Fruit fly (Drosophila melanogaster) whole organism, embryonic: ENCODE results near the gene CG5435.

Experiments
- Atf3 ChIP-seq: fragments of 200-800 bp; sonication (Bioruptor generic); optimal IDR thresholded peaks from 3 replicates; lab custom pipeline; 2016; ENCODE audit warnings: missing biosample characterization, missing genetic modification characterization
- Bdp1 ChIP-seq: fragments of 200-800 bp; sonication (Bioruptor generic); optimal IDR thresholded peaks from 3 replicates; lab custom pipeline; 2016; ENCODE audit warnings: missing biosample characterization, missing genetic modification characterization
- CG10274 ChIP-seq: fragments of 200-800 bp; sonication (Bioruptor generic); optimal IDR thresholded peaks from 3 replicates; lab custom pipeline; 2017; ENCODE audit warnings: missing biosample characterization, mild to moderate bottlenecking, missing genetic modification characterization
- CG14860 ChIP-seq: fragments of 200-800 bp; sonication (Bioruptor generic); IDR thresholded peaks from 3 replicates; pipeline ENCODE4 v1.3.6; 2022; ENCODE audit warnings: missing biosample characterization, missing genetic modification characterization; ENCODE audit not compliant: partially characterized antibody
- CG16779 ChIP-seq: fragments of 200-800 bp; sonication (Bioruptor generic); IDR thresholded peaks from 2 replicates; pipeline ENCODE4 v1.3.6; 2022; ENCODE audit warnings: missing biosample characterization, missing genetic modification characterization
- CG17912 ChIP-seq: fragments of 200-800 bp; sonication (Bioruptor generic); optimal IDR thresholded peaks from 2 replicates; lab custom pipeline; 2018; ENCODE audit warnings: missing biosample characterization, mild to moderate bottlenecking, missing genetic modification characterization
- CG18011 ChIP-seq: fragments of 200-800 bp; sonication (Bioruptor generic); optimal IDR thresholded peaks from 2 replicates; lab custom pipeline; 2017; ENCODE audit warnings: missing biosample characterization, missing genetic modification characterization, mild to moderate bottlenecking, moderate library complexity, missing genotype
- CG18262 ChIP-seq: fragments of 200-800 bp; optimal IDR thresholded peaks from 3 replicates; lab custom pipeline; 2019; ENCODE audit warnings: missing biosample characterization, mild to moderate bottlenecking, missing genetic modification characterization, moderate library complexity
- CG2199 ChIP-seq: fragments of 200-800 bp; sonication (Bioruptor generic); IDR thresholded peaks from 3 replicates; pipeline ENCODE4 v1.3.6; 2022; ENCODE audit warnings: missing biosample characterization, missing genetic modification characterization
- CG2202 ChIP-seq: fragments of 200-800 bp; sonication (Bioruptor generic); optimal IDR thresholded peaks from 2 replicates; lab custom pipeline; 2018; ENCODE audit warnings: missing biosample characterization, mild to moderate bottlenecking, missing genetic modification characterization
- CG2712 ChIP-seq: fragments of 200-800 bp; optimal IDR thresholded peaks from 3 replicates; lab custom pipeline; 2019; ENCODE audit warnings: missing biosample characterization, mild to moderate bottlenecking, missing genetic modification characterization, moderate library complexity
- CG30403 ChIP-seq: fragments of 200-800 bp; sonication (Bioruptor generic); optimal IDR thresholded peaks from 3 replicates; lab custom pipeline; 2016; ENCODE audit warnings: missing biosample characterization, missing genetic modification characterization
- CG34224 ChIP-seq: fragments of 200-800 bp; sonication (Bioruptor generic); IDR thresholded peaks from 3 replicates; pipeline ENCODE4 v1.3.6; 2022; ENCODE audit warnings: missing biosample characterization, missing genetic modification characterization; ENCODE audit not compliant: partially characterized antibody
- CG34422 ChIP-seq: fragments of 200-800 bp; sonication (Bioruptor generic); IDR thresholded peaks from 3 replicates; pipeline ENCODE4 v1.3.6; 2022; ENCODE audit warnings: missing biosample characterization, missing genetic modification characterization
- CG4854 ChIP-seq: fragments of 200-800 bp; sonication (Bioruptor generic); optimal IDR thresholded peaks from 2 replicates; lab custom pipeline; 2016; ENCODE audit warnings: missing biosample characterization, missing genetic modification characterization, inconsistent platforms
- CG6654 ChIP-seq: fragments of 200-800 bp; sonication (Bioruptor generic); optimal IDR thresholded peaks from 2 replicates; lab custom pipeline; 2017; ENCODE audit warnings: missing biosample characterization, mild to moderate bottlenecking, missing genetic modification characterization
- CG6683 ChIP-seq: fragments of 200-800 bp; sonication (Bioruptor generic); optimal IDR thresholded peaks from 2 replicates; lab custom pipeline; 2017; ENCODE audit warnings: missing biosample characterization, mild to moderate bottlenecking, missing genetic modification characterization, missing genetic modification reagents
- CG7786 ChIP-seq: fragments of 200-800 bp; sonication (Bioruptor generic); optimal IDR thresholded peaks from 2 replicates; lab custom pipeline; 2016; ENCODE audit warnings: missing biosample characterization, missing genetic modification characterization
- CG7963 ChIP-seq: fragments of 200-800 bp; sonication (Bioruptor generic); IDR thresholded peaks from 3 replicates; pipeline ENCODE4 v1.3.6; 2022; ENCODE audit warnings: missing biosample characterization, missing genetic modification characterization; ENCODE audit not compliant: partially characterized antibody
- CG8924 ChIP-seq: fragments of 200-800 bp; optimal IDR thresholded peaks from 3 replicates; lab custom pipeline; 2019; ENCODE audit warnings: missing biosample characterization, mild to moderate bottlenecking, missing genetic modification characterization, moderate library complexity
- CG9215 ChIP-seq: fragments of 200-800 bp; sonication (Bioruptor generic); IDR thresholded peaks from 2 replicates; pipeline ENCODE4 v1.3.6; 2022; ENCODE audit warnings: missing biosample characterization, missing genetic modification characterization
- CoRest ChIP-seq: fragments of 200-800 bp; sonication (Bioruptor generic); optimal IDR thresholded peaks from 3 replicates; lab custom pipeline; 2018; ENCODE audit warnings: missing biosample characterization, mild to moderate bottlenecking, missing genetic modification characterization, moderate library complexity
- Dad ChIP-seq: fragments of 200-800 bp; sonication (Bioruptor generic); optimal IDR thresholded peaks from 3 replicates; lab custom pipeline; 2016; ENCODE audit warnings: missing biosample characterization, missing genetic modification characterization
- Dp ChIP-seq: fragments of 200-800 bp; sonication (Bioruptor generic); optimal IDR thresholded peaks from 2 replicates; lab custom pipeline; 2018; ENCODE audit warnings: missing biosample characterization, mild to moderate bottlenecking, missing genetic modification characterization, moderate library complexity
- Hr3 ChIP-seq: fragments of 200-800 bp; sonication (Bioruptor generic); optimal IDR thresholded peaks from 3 replicates; lab custom pipeline; 2016; ENCODE audit warnings: missing biosample characterization, missing genetic modification characterization
- Kr ChIP-seq: fragments of 200-800 bp; sonication (Bioruptor generic); optimal IDR thresholded peaks from 2 replicates; lab custom pipeline; 2017; ENCODE audit warnings: missing biosample characterization, mild to moderate bottlenecking, missing genetic modification characterization
- Lim3 ChIP-seq: fragments of 200-800 bp; sonication (Bioruptor generic); IDR thresholded peaks from 2 replicates; pipeline ENCODE4 v1.3.6; 2022; ENCODE audit warnings: missing biosample characterization, missing genetic modification characterization
- Mes4 ChIP-seq: fragments of 200-800 bp; sonication (Bioruptor generic); optimal IDR thresholded peaks from 2 replicates; lab custom pipeline; 2016; ENCODE audit warnings: missing biosample characterization, missing genetic modification characterization
- Ptx1 ChIP-seq: fragments of 200-800 bp; sonication (Bioruptor generic); IDR thresholded peaks from 2 replicates; pipeline ENCODE4 v1.3.6; 2022; ENCODE audit warnings: missing biosample characterization, missing genetic modification characterization
- Sin3A ChIP-seq: fragments of >200 bp; optimal IDR thresholded peaks from 2 replicates; lab custom pipeline; 2018
- al ChIP-seq: fragments of 200-800 bp; sonication (Bioruptor generic); IDR thresholded peaks from 2 replicates; pipeline ENCODE4 v1.3.6; 2022; ENCODE audit warnings: missing biosample characterization, missing genetic modification characterization
- amos ChIP-seq: fragments of 200-800 bp; sonication (Bioruptor generic); IDR thresholded peaks from 2 replicates; pipeline ENCODE4 v1.3.6; 2022; ENCODE audit warnings: missing biosample characterization, missing genetic modification characterization; ENCODE audit not compliant: partially characterized antibody
- bowl ChIP-seq: fragments of 200-800 bp; sonication (Bioruptor generic); IDR thresholded peaks from 2 replicates; pipeline ENCODE4 v1.3.6; 2022; ENCODE audit warnings: missing biosample characterization, missing genetic modification characterization
- crp ChIP-seq, 2 experiments: fragments of 200-800 bp; sonication (Bioruptor generic); optimal IDR thresholded peaks; 2 replicates in 1 of 2; 3 replicates in 1 of 2; lab custom pipeline; 2017; ENCODE audit warnings: missing biosample characterization in 2 of 2, missing genetic modification characterization in 2 of 2, mild to moderate bottlenecking in 1 of 2, moderate library complexity in 1 of 2
- dpn ChIP-seq, 2 experiments: fragments of 200-800 bp; sonication (Bioruptor generic); optimal IDR thresholded peaks; 3 replicates each; lab custom pipeline; 2016; ENCODE audit warnings: missing biosample characterization in 2 of 2, missing genetic modification characterization in 2 of 2
- lbe ChIP-seq: fragments of 200-800 bp; sonication (Bioruptor generic); optimal IDR thresholded peaks from 2 replicates; lab custom pipeline; 2016; ENCODE audit warnings: missing biosample characterization, mild to moderate bottlenecking, missing genetic modification characterization
- lov ChIP-seq, 2 experiments: fragments of 200-800 bp in 1 of 2; fragments of >200 bp in 1 of 2; sonication (Bioruptor generic) in 1 of 2; IDR thresholded peaks in 1 of 2; optimal IDR thresholded peaks in 1 of 2; 2 replicates in 1 of 2; 3 replicates in 1 of 2; pipeline versions ENCODE4 v1.3.6 to Lab custom; 2017 to 2022; ENCODE audit warnings: missing biosample characterization in 1 of 2, missing genetic modification characterization in 1 of 2
- nom ChIP-seq: fragments of 200-800 bp; sonication (Bioruptor generic); optimal IDR thresholded peaks from 2 replicates; lab custom pipeline; 2017; ENCODE audit warnings: missing biosample characterization, missing genetic modification characterization, mild to moderate bottlenecking, moderate library complexity, missing genetic modification reagents
- row ChIP-seq: fragments of 200-800 bp; sonication (Bioruptor generic); IDR thresholded peaks from 3 replicates; pipeline ENCODE4 v1.3.6; 2022; ENCODE audit warnings: missing biosample characterization, missing genetic modification characterization
- sc ChIP-seq, 3 experiments: fragments of >200 bp in 2 of 3; fragments of 200-800 bp in 1 of 3; sonication (Bioruptor generic) in 1 of 3; optimal IDR thresholded peaks; 2 replicates in 2 of 3; 3 replicates in 1 of 3; lab custom pipeline; 2017; ENCODE audit warnings: mild to moderate bottlenecking in 1 of 3, missing biosample characterization in 1 of 3, missing genetic modification characterization in 1 of 3, missing genetic modification reagents in 1 of 3
- sima ChIP-seq: fragments of 200-800 bp; sonication (Bioruptor generic); optimal IDR thresholded peaks from 2 replicates; lab custom pipeline; 2016; ENCODE audit warnings: missing biosample characterization, missing genetic modification characterization
- stc ChIP-seq: fragments of 200-800 bp; sonication (Bioruptor generic); IDR thresholded peaks from 2 replicates; pipeline ENCODE4 v1.3.6; 2022; ENCODE audit warnings: missing biosample characterization, missing genetic modification characterization
- unc-4 ChIP-seq: fragments of 200-800 bp; sonication (Bioruptor generic); IDR thresholded peaks from 2 replicates; pipeline ENCODE4 v1.3.6; 2022; ENCODE audit warnings: missing biosample characterization, missing genetic modification characterization; ENCODE audit not compliant: partially characterized antibody
- zen ChIP-seq: fragments of 200-800 bp; sonication (Bioruptor generic); optimal IDR thresholded peaks from 3 replicates; lab custom pipeline; 2018; ENCODE audit warnings: missing biosample characterization, mild to moderate bottlenecking, missing genetic modification characterization, moderate library complexity

The CG5435 gene

DNA sequence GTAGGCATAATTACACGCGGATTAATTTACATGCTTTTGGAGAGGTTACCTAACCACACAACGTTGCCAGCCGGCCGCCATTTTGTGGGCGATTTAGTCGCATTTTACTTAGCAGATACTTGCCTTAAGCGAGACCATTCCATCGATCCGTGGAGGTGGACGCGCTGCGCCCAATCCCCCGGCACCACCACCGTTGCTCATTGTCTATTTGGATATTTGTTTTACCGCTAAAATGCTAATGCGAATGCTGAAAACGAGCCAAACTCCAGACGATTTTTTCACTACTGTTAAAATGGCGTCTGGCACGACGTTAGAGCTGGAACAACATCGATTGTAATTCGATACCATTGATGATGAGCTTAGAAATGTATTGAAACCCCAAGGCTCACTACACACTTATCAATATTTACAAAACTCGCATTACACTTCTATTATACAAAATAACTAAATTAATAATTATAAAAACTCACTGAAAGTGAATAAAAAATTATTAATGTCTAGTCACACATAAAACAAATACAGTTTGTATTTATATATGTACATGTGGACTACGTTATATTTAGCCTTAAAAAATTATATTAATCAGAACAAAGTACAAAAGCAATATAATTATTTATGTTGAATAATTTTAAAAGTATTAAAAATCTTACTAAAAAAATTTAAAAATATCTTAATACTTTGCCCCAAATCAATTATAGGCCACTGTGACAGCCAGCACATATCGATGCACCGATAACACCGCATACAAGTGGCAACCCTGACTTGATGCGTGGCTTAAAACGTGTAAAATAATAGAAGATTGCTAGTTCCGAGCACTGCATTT lies 3.2 kb upstream of the CG5435 start, which contains the start of gene eRF3 (continued):
- 0 out of 2 replicates have a peak, but pooled peaks have one; percentile 16 for TF ChIP-seq CG16779 (GFP tag; lab: Robert Waterston, UW)

dm6 chr2L:12427487-12428101 lies 3.1 kb downstream of the CG5435 start, which contains the start of the genes CG5446 and Trm1:
Gene CG5446 (minus strand): TSS chr2L:12427709.
Gene Trm1 (plus strand): TSS chr2L:12428028.
- TF ChIP-seq crp (GFP tag; optimal IDR thresholded peaks at IDR 0.05; lab: Kevin White, UChicago) (no peak), CG6654 (no peak), CG34422 (no peak), CG34224 (GFP tag; lab: Robert Waterston, UW) (no peak), CG2199 (GFP tag; lab: Robert Waterston, UW) (no peak), CG6683 (peak; percentile 59), CG2712 (tag; lab: Kevin White, UChicago) (peak; percentile 87), CG17912 (no peak), sima (GFP tag; lab: Kevin White, UChicago) (no peak), sc (optimal IDR thresholded peaks at IDR 0.05; lab: Kevin White, UChicago) (no peak), sc (GFP tag; optimal IDR thresholded peaks at IDR 0.05; lab: Kevin White, UChicago) (peak; percentile 52), Lim3 (no peak), Atf3 (GFP tag; lab: Kevin White, UChicago) (no peak), CG9215 (GFP tag; lab: Robert Waterston, UW) (peak; percentile 33; the same call in 1 of the 2 replicates), CG18262 (tag; lab: Kevin White, UChicago) (peak; percentile 89), Bdp1 (GFP tag; lab: Kevin White, UChicago) (no peak), al (GFP tag; lab: Robert Waterston, UW) (no peak; the same call in 1 of the 2 replicates), CG2202 (tag; lab: Kevin White, UChicago) (no peak), Sin3A (lab: Kevin White, UChicago) (no peak), Dp (no peak), amos (no peak; the same call in 1 of the 2 replicates), stc (GFP tag; lab: Robert Waterston, UW) (0 out of 2 replicates have a peak, but pooled peaks have one; percentile 38), CG8924 (tag; lab: Kevin White, UChicago) (peak; percentile 89), CoRest (peak; percentile 86), Mes4 (GFP tag; lab: Kevin White, UChicago) (no peak), Kr (GFP tag; lab: Kevin White, UChicago) (no peak), CG14860 (no peak), CG30403 (GFP tag; lab: Kevin White, UChicago) (peak; percentile 76), CG7963 (GFP tag; lab: Robert Waterston, UW) (no peak), Dad (GFP tag; lab: Kevin White, UChicago) (no peak), dpn (GFP tag; optimal IDR thresholded peaks at IDR 0.05; lab: Kevin White, UChicago) (peak in 1 of 2 experiments; percentile 65), Hr3 (peak; percentile 80), zen (tag; lab: Kevin White, UChicago) (no peak), CG7786 (no peak), lov (optimal IDR thresholded peaks at IDR 0.05; lab: Kevin White, UChicago) (no peak), lov (GFP tag; IDR thresholded peaks at IDR 0.05; lab: Robert Waterston, UW) (no peak), bowl (GFP tag; lab: Robert Waterston, UW) (no peak), Ptx1 (GFP tag; lab: Robert Waterston, UW) (peak; percentile 63), CG10274 (GFP tag; lab: Kevin White, UChicago) (no peak), CG18011 (no peak), lbe (GFP tag; lab: Kevin White, UChicago) (peak; percentile 34), CG4854 (GFP tag; lab: Kevin White, UChicago) (no peak), row (peak; percentile 80), unc-4 (GFP tag; lab: Robert Waterston, UW) (peak; percentile 13; the same call in 1 of the 2 replicates), nom (GFP tag; lab: Kevin White, UChicago) (peak; percentile 39)
